Worm (Caenorhabditis elegans) whole organism, L4/young adult: ENCODE results near the gene clec-79.

Source experiments
- W03F9.2 ChIP-seq: fragments of 150-350 bp; optimal IDR thresholded peaks from 2 replicates; lab custom pipeline; 2014; ENCODE audit warnings: missing biosample characterization, missing genetic modification characterization
- dao-5 ChIP-seq: sonication (generic microtip); optimal IDR thresholded peaks from 2 replicates; lab custom pipeline; 2016; ENCODE audit warnings: missing genotype, missing genetic modification characterization, moderate library complexity, missing compliant biosample characterization
- him-1 ChIP-seq: sonication (generic microtip); optimal IDR thresholded peaks from 2 replicates; lab custom pipeline; 2016; ENCODE audit warnings: missing genotype, missing genetic modification reagents, missing genetic modification characterization, missing compliant biosample characterization

DNA sequence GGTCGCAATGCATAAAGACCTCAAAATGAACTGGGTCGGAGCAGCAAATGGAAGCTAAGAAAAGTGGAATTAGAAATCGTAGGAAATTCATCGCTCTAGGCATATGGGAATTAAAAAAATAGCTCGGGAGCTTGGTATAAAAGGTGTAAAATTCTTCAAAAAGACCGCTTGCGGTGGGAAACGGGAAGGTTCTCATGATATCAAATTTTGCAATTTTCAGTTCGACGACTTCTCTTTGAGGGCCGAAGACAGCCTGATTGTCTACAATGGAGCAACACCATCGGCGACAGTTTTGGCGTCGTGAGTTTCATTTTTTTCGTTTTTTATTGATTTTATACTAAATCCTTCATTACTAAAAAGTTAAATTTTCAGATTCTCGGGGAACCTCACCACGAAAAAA is 25.4 kb downstream of the clec-79 start, which contains the start of gene F47C12.8:
- no peak for TF ChIP-seq dao-5 (tag; lab: Kevin White, UChicago)
- TF ChIP-seq W03F9.2 (tag; lab: Kevin White, UChicago): no peak
- no peak for TF ChIP-seq him-1 (tag; lab: Kevin White, UChicago)
